Worm (Caenorhabditis elegans): ENCODE data around the gene ZK177.2.

Gene ZK177.2

DNA sequence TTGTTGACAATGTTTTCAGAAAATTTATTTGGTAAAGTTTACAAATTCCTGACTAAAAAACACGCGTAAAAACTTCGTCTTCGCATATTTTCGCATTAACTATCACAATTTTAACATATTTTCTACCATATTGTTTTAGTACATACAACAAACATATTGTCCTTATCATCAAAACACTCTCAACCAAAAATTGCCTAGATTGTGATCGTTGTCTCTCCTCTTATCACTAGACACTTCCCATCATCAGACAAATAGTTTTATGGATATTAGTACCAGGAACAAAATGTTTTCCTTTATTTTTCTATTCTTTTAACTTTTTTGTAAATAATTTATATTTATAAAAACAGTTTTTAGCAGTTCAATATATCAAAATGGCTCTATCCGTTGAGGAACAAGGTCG lies 42.4 kb downstream of the ZK177.2 start, which contains the start of gene C17C3.3:
Gene C17C3.3, plus strand, starts transcription at position 346 of the 400 bp plus-strand sequence.
- TF ChIP-seq fos-1 (tag; optimal IDR thresholded peaks at IDR 0.05): peak; percentile 19
- peak; percentile 17 for TF ChIP-seq sma-9 (GFP tag; optimal IDR thresholded peaks at IDR 0.05)
- TF ChIP-seq sma-9 (tag; optimal IDR thresholded peaks at IDR 0.05): no peak
- no peak for TF ChIP-seq mbf-1 (tag; optimal IDR thresholded peaks at IDR 0.05)
- TF ChIP-seq ztf-4 (tag; optimal IDR thresholded peaks at IDR 0.05): no peak
- peak; percentile 6 for TF ChIP-seq skn-1 (tag; optimal IDR thresholded peaks at IDR 0.05)

ce11 chrII:5565082-5565623 lies 46.1 kb downstream of the ZK177.2 start:
- TF ChIP-seq lin-11 (tag; optimal IDR thresholded peaks at IDR 0.05): no peak
- TF ChIP-seq peb-1 (tag; optimal IDR thresholded peaks at IDR 0.05): no peak
- TF ChIP-seq elt-1 (tag; optimal IDR thresholded peaks at IDR 0.05): no peak
- TF ChIP-seq gmeb-1 (tag; optimal IDR thresholded peaks at IDR 0.05): no peak
- no peak for TF ChIP-seq dmd-4 (tag; optimal IDR thresholded peaks at IDR 0.05)
- no peak for TF ChIP-seq nhr-25 (tag; optimal IDR thresholded peaks at IDR 0.05)
- TF ChIP-seq zag-1 (tag; optimal IDR thresholded peaks at IDR 0.05): no peak
- TF ChIP-seq nhr-12 (tag; optimal IDR thresholded peaks at IDR 0.05): no peak
- no peak for TF ChIP-seq sma-9 (GFP tag; optimal IDR thresholded peaks at IDR 0.05)
- TF ChIP-seq sma-9 (tag; optimal IDR thresholded peaks at IDR 0.05): no peak
- TF ChIP-seq fos-1 (tag; optimal IDR thresholded peaks at IDR 0.05): no peak
- TF ChIP-seq nhr-11 (tag; optimal IDR thresholded peaks at IDR 0.05): no peak
- TF ChIP-seq snpc-4 (tag; optimal IDR thresholded peaks at IDR 0.05): no peak
- TF ChIP-seq aly-2 (tag; optimal IDR thresholded peaks at IDR 0.05): no peak
- TF ChIP-seq ztf-1 (GFP tag; conservative IDR thresholded peaks at IDR 0.05): no peak
- no peak for TF ChIP-seq lsy-2 (tag; optimal IDR thresholded peaks at IDR 0.05)
- no peak for TF ChIP-seq nhr-129 (tag; optimal IDR thresholded peaks at IDR 0.05)
- no peak for TF ChIP-seq lin-13 (GFP tag; optimal IDR thresholded peaks at IDR 0.05)
- TF ChIP-seq skn-1 (tag; optimal IDR thresholded peaks at IDR 0.05): no peak
- no peak for TF ChIP-seq nhr-21 (tag; optimal IDR thresholded peaks at IDR 0.05)

Data from whole organism, L2 larva.